Worm (Caenorhabditis elegans) whole organism, late embryonic: Measurements from ENCODE around the gene ZK218.1.

ENCODE experiments used
- F13H6.1 ChIP-seq: sonication (generic microtip); optimal IDR thresholded peaks from 2 replicates; lab custom pipeline; 2016; ENCODE audit warnings: missing genetic modification characterization, missing compliant biosample characterization
- ceh-2 ChIP-seq: sonication (generic microtip); optimal IDR thresholded peaks from 2 replicates; lab custom pipeline; 2016; ENCODE audit warnings: missing genotype, missing genetic modification characterization, missing compliant biosample characterization
- ceh-22 ChIP-seq: sonication (generic microtip); optimal IDR thresholded peaks from 2 replicates; lab custom pipeline; 2017; ENCODE audit warnings: missing biosample characterization, missing genetic modification characterization
- ceh-24 ChIP-seq: sonication (generic microtip); optimal IDR thresholded peaks from 2 replicates; lab custom pipeline; 2016; ENCODE audit warnings: mild to moderate bottlenecking, missing genetic modification characterization, missing compliant biosample characterization
- elt-4 ChIP-seq: sonication (generic microtip); optimal IDR thresholded peaks from 2 replicates; lab custom pipeline; 2016; ENCODE audit warnings: missing genetic modification characterization, missing compliant biosample characterization
- hlh-8 ChIP-seq: sonication (generic microtip); optimal IDR thresholded peaks from 2 replicates; lab custom pipeline; 2016; ENCODE audit warnings: missing genotype, missing genetic modification characterization, missing compliant biosample characterization
- lim-6 ChIP-seq: sonication (generic microtip); optimal IDR thresholded peaks from 2 replicates; lab custom pipeline; 2016; ENCODE audit warnings: missing genetic modification characterization, missing compliant biosample characterization
- nfya-1 ChIP-seq: sonication (generic microtip); optimal IDR thresholded peaks from 2 replicates; lab custom pipeline; 2017; ENCODE audit warnings: missing genetic modification characterization, mild to moderate bottlenecking, missing compliant biosample characterization, antibody characterized with exemption, moderate library complexity
- pha-4 ChIP-seq: fragments of 150-350 bp; optimal IDR thresholded peaks from 2 replicates; lab custom pipeline; 2018; ENCODE audit warnings: missing biosample characterization, missing genetic modification reagents, missing genetic modification characterization
- unc-55 ChIP-seq: sonication (generic microtip); optimal IDR thresholded peaks from 2 replicates; lab custom pipeline; 2017; ENCODE audit warnings: missing biosample characterization, missing genetic modification reagents, missing genetic modification characterization

DNA sequence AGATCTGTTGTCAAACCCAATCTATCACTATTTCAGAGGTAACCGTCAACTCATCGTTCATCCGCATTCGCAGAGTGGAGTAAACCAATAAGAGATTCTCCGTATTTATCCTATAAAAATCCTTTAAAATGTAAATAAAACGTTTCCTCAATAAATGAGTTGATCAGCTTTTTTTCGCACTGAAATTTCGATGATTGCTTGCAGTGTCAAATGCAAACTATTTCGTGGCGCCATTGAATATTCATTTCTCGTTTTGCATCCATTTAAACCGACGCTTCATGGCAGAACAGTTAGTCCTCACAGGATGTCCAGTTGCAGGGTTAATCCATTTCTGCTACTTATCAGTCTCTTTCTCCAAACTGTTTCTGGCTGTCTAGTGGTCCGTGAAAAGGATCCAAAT lies 30.8 kb upstream of the ZK218.1 start, which contains the start of gene F28B1.9:
- TF ChIP-seq nfya-1 (tag; lab: Kevin White, UChicago) (no peak), ceh-22 (tag; lab: Kevin White, UChicago) (no peak), F13H6.1 (tag; lab: Kevin White, UChicago) (no peak), hlh-8 (tag; lab: Kevin White, UChicago) (no peak), pha-4 (tag; lab: Kevin White, UChicago) (no peak), unc-55 (GFP tag; lab: Kevin White, UChicago) (no peak), elt-4 (no peak), ceh-24 (tag; lab: Kevin White, UChicago) (no peak), lim-6 (tag; lab: Kevin White, UChicago) (no peak), ceh-2 (no peak)
